Fruit fly (Drosophila melanogaster) whole organism: ENCODE results near the gene Syx18.

Source experiments
- CG8478 ChIP-seq: fragments of >200 bp; optimal IDR thresholded peaks from 2 replicates; lab custom pipeline; 2018; ENCODE audit warnings: inconsistent platforms
- EcR ChIP-seq, 2 experiments: fragments of >200 bp; optimal IDR thresholded peaks; 2 replicates each; lab custom pipeline; 2017; ENCODE audit warnings: missing biosample characterization in 2 of 2, missing genetic modification characterization in 2 of 2, missing genetic modification reagents in 2 of 2
- psq ChIP-seq: fragments of >200 bp; optimal IDR thresholded peaks from 2 replicates; lab custom pipeline; 2017
- usp ChIP-seq: fragments of >200 bp; optimal IDR thresholded peaks from 2 replicates; lab custom pipeline; 2017; ENCODE audit warnings: missing biosample characterization, missing genetic modification characterization, mixed read lengths

- TF ChIP-seq CG8478 (lab: Kevin White, UChicago): no peak
- no peak for TF ChIP-seq EcR (GFP tag; optimal IDR thresholded peaks at IDR 0.05; lab: Kevin White, UChicago)
- TF ChIP-seq usp: no peak
- no peak for TF ChIP-seq psq (lab: Kevin White, UChicago)
These were observed 24.6 kb upstream of the Syx18 start, which contains the start of the genes puf and ash2 for dm6 chr3R:24649923-24650322.
